Worm (Caenorhabditis elegans) whole organism, L1 larva: ENCODE measurements around the gene spch-1.

Experiments
- C16A3.4 ChIP-seq: fragments of 150-350 bp; optimal IDR thresholded peaks from 2 replicates; lab custom pipeline; 2014; ENCODE audit warnings: missing biosample characterization, missing genetic modification characterization
- C34B4.2 ChIP-seq: sonication (generic microtip); optimal IDR thresholded peaks from 2 replicates; lab custom pipeline; 2017; ENCODE audit warnings: mild to moderate bottlenecking, missing genetic modification characterization, missing compliant biosample characterization
- Y116A8C.19 ChIP-seq: sonication (generic microtip); optimal IDR thresholded peaks from 2 replicates; lab custom pipeline; 2016; ENCODE audit warnings: missing compliant biosample characterization, missing genetic modification characterization, borderline replicate concordance
- aha-1 ChIP-seq: fragments of 150-350 bp; optimal IDR thresholded peaks from 2 replicates; lab custom pipeline; 2014; ENCODE audit warnings: missing biosample characterization, missing genetic modification characterization
- alr-1 ChIP-seq: fragments of 200-800 bp; sonication (Bioruptor generic); optimal IDR thresholded peaks from 2 replicates; lab custom pipeline; 2018; ENCODE audit warnings: borderline replicate concordance, mild to moderate bottlenecking, missing genetic modification characterization, missing compliant biosample characterization
- ama-1 ChIP-seq: fragments of 150-350 bp; optimal IDR thresholded peaks from 2 replicates; lab custom pipeline; 2014
- ceh-63 ChIP-seq: fragments of 200-800 bp; sonication (Bioruptor generic); optimal IDR thresholded peaks from 2 replicates; lab custom pipeline; 2018; ENCODE audit warnings: mild to moderate bottlenecking, missing genetic modification characterization, missing compliant biosample characterization
- ceh-8 ChIP-seq: fragments of 200-800 bp; sonication (Bioruptor generic); optimal IDR thresholded peaks from 2 replicates; lab custom pipeline; 2018; ENCODE audit warnings: mild to moderate bottlenecking, missing genetic modification characterization, moderate library complexity, missing compliant biosample characterization
- ceh-82 ChIP-seq, 3 experiments: fragments of 150-350 bp in 1 of 3; sonication (generic microtip) in 2 of 3; optimal IDR thresholded peaks; 2 replicates each; lab custom pipeline; 2014 to 2017; ENCODE audit warnings: missing biosample characterization in 3 of 3, missing genetic modification characterization in 3 of 3
- ceh-88 ChIP-seq: fragments of 200-800 bp; sonication (Bioruptor generic); IDR thresholded peaks from 2 replicates; pipeline ENCODE4 v1.3.6; 2022; ENCODE audit warnings: missing genetic modification characterization, missing compliant biosample characterization
- ceh-90 ChIP-seq: sonication (generic microtip); optimal IDR thresholded peaks from 2 replicates; lab custom pipeline; 2016; ENCODE audit warnings: missing genetic modification characterization, missing compliant biosample characterization
- ces-1 ChIP-seq: fragments of 150-350 bp; optimal IDR thresholded peaks from 2 replicates; lab custom pipeline; 2014; ENCODE audit warnings: missing biosample characterization, missing genetic modification reagents, missing genetic modification characterization
- dpl-1 ChIP-seq, 3 experiments: fragments of 150-350 bp in 2 of 3; sonication (generic microtip) in 1 of 3; optimal IDR thresholded peaks; 2 replicates each; lab custom pipeline; 2014 to 2017; ENCODE audit warnings: missing biosample characterization in 3 of 3, missing genetic modification characterization in 3 of 3, missing genetic modification reagents in 3 of 3
- dsc-1 ChIP-seq: sonication (generic microtip); optimal IDR thresholded peaks from 2 replicates; lab custom pipeline; 2016; ENCODE audit warnings: mild to moderate bottlenecking, missing genetic modification characterization, missing compliant biosample characterization
- efl-1 ChIP-seq, 4 experiments: fragments of 150-350 bp; optimal IDR thresholded peaks in 3 of 4; peaks in 1 of 4; 1 replicate in 1 of 4; 2 replicates in 3 of 4; lab custom pipeline; 2014; ENCODE audit warnings: missing biosample characterization in 2 of 4, missing genetic modification characterization in 2 of 4, missing genetic modification reagents in 2 of 4
- egl-13 ChIP-seq: sonication (generic microtip); optimal IDR thresholded peaks from 2 replicates; lab custom pipeline; 2016; ENCODE audit warnings: missing genotype, missing genetic modification reagents, missing genetic modification characterization, missing compliant biosample characterization
- elt-3 ChIP-seq, 6 experiments: fragments of 150-350 bp in 1 of 6; sonication (generic microtip); optimal IDR thresholded peaks; 2 replicates each; lab custom pipeline; 2017 to 2018; ENCODE audit warnings: missing biosample characterization in 6 of 6, missing genetic modification characterization in 6 of 6, inconsistent platforms in 1 of 6
- fkh-10 ChIP-seq: sonication (generic microtip); optimal IDR thresholded peaks from 2 replicates; lab custom pipeline; 2017; ENCODE audit warnings: missing biosample characterization, missing genetic modification reagents, missing genetic modification characterization
- fkh-8 ChIP-seq: sonication (generic microtip); optimal IDR thresholded peaks from 2 replicates; lab custom pipeline; 2016; ENCODE audit warnings: mild to moderate bottlenecking, missing genetic modification characterization, missing compliant biosample characterization
- fos-1 ChIP-seq: fragments of 150-350 bp; optimal IDR thresholded peaks from 2 replicates; lab custom pipeline; 2014; ENCODE audit warnings: missing biosample characterization, missing genetic modification characterization
- grh-1 ChIP-seq: fragments of 200-800 bp; sonication (Bioruptor generic); IDR thresholded peaks from 2 replicates; pipeline ENCODE4 v1.3.6; 2022; ENCODE audit warnings: missing genetic modification reagents, missing genetic modification characterization, missing compliant biosample characterization
- hlh-17 ChIP-seq: fragments of 200-800 bp; sonication (Bioruptor generic); optimal IDR thresholded peaks from 2 replicates; lab custom pipeline; 2018; ENCODE audit warnings: missing genetic modification characterization, mild to moderate bottlenecking, missing compliant biosample characterization, moderate library complexity, borderline replicate concordance
- hlh-4 ChIP-seq: sonication (generic microtip); optimal IDR thresholded peaks from 2 replicates; lab custom pipeline; 2016; ENCODE audit warnings: mild to moderate bottlenecking, missing genetic modification characterization, missing compliant biosample characterization
- irx-1 ChIP-seq: sonication (generic microtip); optimal IDR thresholded peaks from 2 replicates; lab custom pipeline; 2016; ENCODE audit warnings: missing genetic modification characterization, missing compliant biosample characterization
- isw-1 ChIP-seq: fragments of 200-800 bp; sonication (Bioruptor generic); IDR thresholded peaks from 2 replicates; pipeline ENCODE4 v1.3.6; 2022; ENCODE audit warnings: missing genetic modification characterization, missing compliant biosample characterization
- lin-13 ChIP-seq: fragments of 150-350 bp; optimal IDR thresholded peaks from 2 replicates; lab custom pipeline; 2014; ENCODE audit warnings: missing biosample characterization, missing genetic modification reagents, missing genetic modification characterization
- lin-35 ChIP-seq, 2 experiments: fragments of 150-350 bp; optimal IDR thresholded peaks; 2 replicates each; lab custom pipeline; 2014; ENCODE audit warnings: missing biosample characterization in 2 of 2, missing genetic modification characterization in 2 of 2, missing genetic modification reagents in 2 of 2
- lin-39 ChIP-seq: fragments of 150-350 bp; optimal IDR thresholded peaks from 2 replicates; lab custom pipeline; 2014; ENCODE audit warnings: missing biosample characterization, missing genetic modification reagents, missing genetic modification characterization
- lir-3 ChIP-seq: sonication (generic microtip); optimal IDR thresholded peaks from 2 replicates; lab custom pipeline; 2016; ENCODE audit warnings: mild to moderate bottlenecking, missing genetic modification characterization, moderate library complexity, missing compliant biosample characterization; ENCODE audit not compliant: poor library complexity
- mdl-1 ChIP-seq, 2 experiments: fragments of 150-350 bp; optimal IDR thresholded peaks; 2 replicates each; lab custom pipeline; 2014 to 2017; ENCODE audit warnings: missing biosample characterization in 2 of 2, missing genetic modification characterization in 2 of 2, inconsistent platforms in 1 of 2
- mef-2 ChIP-seq: fragments of 150-350 bp; optimal IDR thresholded peaks from 2 replicates; lab custom pipeline; 2014; ENCODE audit warnings: missing biosample characterization, missing genetic modification characterization
- nhr-11 ChIP-seq: fragments of 150-350 bp; optimal IDR thresholded peaks from 2 replicates; lab custom pipeline; 2014; ENCODE audit warnings: missing biosample characterization, missing genetic modification characterization
- nhr-12 ChIP-seq: sonication (generic microtip); optimal IDR thresholded peaks from 2 replicates; lab custom pipeline; 2017; ENCODE audit warnings: missing biosample characterization, missing genetic modification characterization
- nhr-19 ChIP-seq: fragments of 200-800 bp; sonication (Bioruptor generic); conservative IDR thresholded peaks from 2 replicates; pipeline ENCODE4 v1.3.6; 2022; ENCODE audit warnings: missing genetic modification characterization, missing compliant biosample characterization
- nhr-20 ChIP-seq: sonication (generic microtip); optimal IDR thresholded peaks from 2 replicates; lab custom pipeline; 2016; ENCODE audit warnings: mild to moderate bottlenecking, missing genetic modification characterization, missing compliant biosample characterization
- nhr-71 ChIP-seq: sonication (generic microtip); optimal IDR thresholded peaks from 2 replicates; lab custom pipeline; 2016; ENCODE audit warnings: mild to moderate bottlenecking, missing genetic modification characterization, moderate library complexity, missing compliant biosample characterization
- nhr-85 ChIP-seq: sonication (generic microtip); peaks from one replicate; lab custom pipeline; 2016; ENCODE audit warnings: missing genetic modification characterization, inconsistent platforms, missing compliant biosample characterization
- nhr-90 ChIP-seq: sonication (generic microtip); optimal IDR thresholded peaks from 2 replicates; lab custom pipeline; 2016; ENCODE audit warnings: mild to moderate bottlenecking, missing genetic modification characterization, missing compliant biosample characterization; ENCODE audit not compliant: poor library complexity
- pag-3 ChIP-seq: sonication (generic microtip); optimal IDR thresholded peaks from 2 replicates; lab custom pipeline; 2017; ENCODE audit warnings: missing genetic modification characterization, mild to moderate bottlenecking, missing compliant biosample characterization, antibody characterized with exemption, borderline replicate concordance; ENCODE audit not compliant: insufficient read depth
- rnt-1 ChIP-seq: sonication (generic microtip); optimal IDR thresholded peaks from 2 replicates; lab custom pipeline; 2016; ENCODE audit warnings: mild to moderate bottlenecking, missing genetic modification characterization, moderate library complexity, missing compliant biosample characterization
- snu-23 ChIP-seq: sonication (generic microtip); optimal IDR thresholded peaks from 2 replicates; lab custom pipeline; 2016; ENCODE audit warnings: missing genetic modification characterization, missing compliant biosample characterization
- sox-4 ChIP-seq: sonication (generic microtip); optimal IDR thresholded peaks from 2 replicates; lab custom pipeline; 2016; ENCODE audit warnings: missing genetic modification characterization, missing compliant biosample characterization
- sup-37 ChIP-seq: fragments of 200-800 bp; sonication (Bioruptor generic); optimal IDR thresholded peaks from 2 replicates; lab custom pipeline; 2018; ENCODE audit warnings: mild to moderate bottlenecking, missing genetic modification characterization, missing compliant biosample characterization
- tbx-2 ChIP-seq: sonication (generic microtip); optimal IDR thresholded peaks from 2 replicates; lab custom pipeline; 2016; ENCODE audit warnings: missing genetic modification characterization, missing compliant biosample characterization
- tlp-1 ChIP-seq: fragments of 150-350 bp; optimal IDR thresholded peaks from 2 replicates; lab custom pipeline; 2014; ENCODE audit warnings: missing biosample characterization, missing genetic modification characterization
- unc-62 ChIP-seq: fragments of 150-350 bp; optimal IDR thresholded peaks from 2 replicates; lab custom pipeline; 2014; ENCODE audit warnings: missing biosample characterization, missing genetic modification reagents, missing genetic modification characterization
- unc-98 ChIP-seq: fragments of 200-800 bp; sonication (Bioruptor generic); IDR thresholded peaks from 2 replicates; pipeline ENCODE4 v1.3.6; 2022; ENCODE audit warnings: missing genetic modification characterization, missing compliant biosample characterization
- vab-15 ChIP-seq: sonication (generic microtip); optimal IDR thresholded peaks from 2 replicates; lab custom pipeline; 2017; ENCODE audit warnings: missing genotype, mild to moderate bottlenecking, missing genetic modification characterization, missing compliant biosample characterization
- xbp-1 ChIP-seq: sonication (generic microtip); optimal IDR thresholded peaks from 2 replicates; lab custom pipeline; 2016; ENCODE audit warnings: missing genetic modification characterization, missing compliant biosample characterization
- zip-4 ChIP-seq: fragments of 200-800 bp; sonication (Bioruptor generic); optimal IDR thresholded peaks from 2 replicates; lab custom pipeline; 2018; ENCODE audit warnings: mild to moderate bottlenecking, missing genetic modification characterization, moderate library complexity, missing compliant biosample characterization
- ztf-4 ChIP-seq: fragments of 150-350 bp; optimal IDR thresholded peaks from 2 replicates; lab custom pipeline; 2014; ENCODE audit warnings: missing biosample characterization, missing genetic modification characterization

Gene spch-1

ce11 chrIV:10151439-10151997, 40.2 kb upstream of the spch-1 start, which contains the start of gene copg-1 (continued):
- no peak for TF ChIP-seq Y116A8C.19 (tag; lab: Kevin White, UChicago)
- TF ChIP-seq ztf-4 (tag; lab: Kevin White, UChicago): peak; percentile 13
- TF ChIP-seq hlh-4 (tag; lab: Kevin White, UChicago): no peak
- no peak for TF ChIP-seq lir-3 (tag; lab: Kevin White, UChicago)
- peak; percentile 13 for TF ChIP-seq nhr-90
- peak; percentile 33 for TF ChIP-seq irx-1 (tag; lab: Kevin White, UChicago)
- TF ChIP-seq alr-1 (tag; lab: Kevin White, UChicago): no peak
- no peak for TF ChIP-seq nhr-11 (tag; lab: Kevin White, UChicago)
- peak; percentile 34 for TF ChIP-seq isw-1 (GFP tag; lab: Robert Waterston, UW)
- no peak for TF ChIP-seq grh-1 (GFP tag; lab: Robert Waterston, UW)
- peak; percentile 28 for TF ChIP-seq fkh-8 (tag; lab: Kevin White, UChicago)
- TF ChIP-seq sox-4 (tag; lab: Kevin White, UChicago): no peak
- TF ChIP-seq zip-4 (GFP tag; lab: Kevin White, UChicago): no peak
- no peak for TF ChIP-seq vab-15 (tag; lab: Kevin White, UChicago)
- no peak for TF ChIP-seq tlp-1
- TF ChIP-seq ceh-82 (tag; optimal IDR thresholded peaks at IDR 0.05; lab: Kevin White, UChicago): peak in 2 of 3 experiments; percentile 15 to 42
- TF ChIP-seq lin-13 (GFP tag; lab: Kevin White, UChicago): peak; percentile 6
- no peak for TF ChIP-seq mef-2 (tag; lab: Kevin White, UChicago)
- peak in 2 of 6 experiments; percentile 37 to 62 for TF ChIP-seq elt-3 (tag; optimal IDR thresholded peaks at IDR 0.05; lab: Kevin White, UChicago)
- no peak for TF ChIP-seq aha-1 (tag; lab: Kevin White, UChicago)
- no peak for TF ChIP-seq ama-1
- no peak for TF ChIP-seq ces-1 (GFP tag; lab: Kevin White, UChicago)
- no peak for TF ChIP-seq ceh-8 (GFP tag; lab: Kevin White, UChicago)
- peak; percentile 37 for TF ChIP-seq rnt-1 (tag; lab: Kevin White, UChicago)
- TF ChIP-seq dsc-1 (tag; lab: Kevin White, UChicago): peak; percentile 33
- peak; percentile 65 for TF ChIP-seq nhr-71 (tag; lab: Kevin White, UChicago)
- peak; percentile 48 for TF ChIP-seq nhr-85
- TF ChIP-seq efl-1 (optimal IDR thresholded peaks at IDR 0.05; lab: Kevin White, UChicago): peak; percentile 56 to 64
- peak; percentile 69 to 94 for TF ChIP-seq efl-1 (GFP tag; optimal IDR thresholded peaks at IDR 0.05 in 1 of 2; lab: Kevin White, UChicago)
- TF ChIP-seq lin-39: no peak
- TF ChIP-seq C34B4.2 (tag; lab: Kevin White, UChicago): no peak
- TF ChIP-seq nhr-19: peak; percentile 20; the same call in 1 of the 2 replicates
- TF ChIP-seq C16A3.4 (tag; lab: Kevin White, UChicago): peak; percentile 35
- no peak for TF ChIP-seq nhr-12 (tag; lab: Kevin White, UChicago)
- TF ChIP-seq fos-1 (tag; lab: Kevin White, UChicago): no peak
- no peak for TF ChIP-seq egl-13 (tag; lab: Kevin White, UChicago)
- TF ChIP-seq ceh-63: no peak
- no peak for TF ChIP-seq sup-37 (GFP tag; lab: Kevin White, UChicago)
- no peak for TF ChIP-seq unc-62 (GFP tag; lab: Kevin White, UChicago)
- no peak for TF ChIP-seq pag-3 (tag; lab: Kevin White, UChicago)
- peak; percentile 64 to 74 for TF ChIP-seq lin-35 (GFP tag; optimal IDR thresholded peaks at IDR 0.05; lab: Kevin White, UChicago)
- no peak for TF ChIP-seq unc-98
- TF ChIP-seq xbp-1 (tag; lab: Kevin White, UChicago): peak; percentile 57
- peak; percentile 45 to 74 (median 62) for TF ChIP-seq dpl-1 (GFP tag; optimal IDR thresholded peaks at IDR 0.05; lab: Kevin White, UChicago)
- TF ChIP-seq tbx-2 (tag; lab: Kevin White, UChicago): peak; percentile 51
- peak; percentile 66 for TF ChIP-seq snu-23 (GFP tag; lab: Kevin White, UChicago)
- TF ChIP-seq mdl-1 (tag; optimal IDR thresholded peaks at IDR 0.05; lab: Kevin White, UChicago): peak in 1 of 2 experiments; percentile 34
- no peak for TF ChIP-seq ceh-90 (tag; lab: Kevin White, UChicago)
- TF ChIP-seq nhr-20 (tag; lab: Kevin White, UChicago): peak; percentile 66
- no peak for TF ChIP-seq fkh-10 (GFP tag; lab: Kevin White, UChicago)
- no peak for TF ChIP-seq hlh-17 (GFP tag; lab: Kevin White, UChicago)
- no peak for TF ChIP-seq ceh-88 (GFP tag; lab: Robert Waterston, UW)
